Worm (Caenorhabditis elegans) whole organism, mixed stage, embryonic: Measurements from ENCODE around the gene ZK185.1.
A peak's percentile ranks its signal among the peaks of the same experiment; 100 is the strongest.

Experiments
- M03D4.4 ChIP-seq: sonication (generic microtip); optimal IDR thresholded peaks from 2 replicates; lab custom pipeline; 2017; ENCODE audit warnings: mild to moderate bottlenecking, missing genetic modification characterization, missing compliant biosample characterization
- bed-3 ChIP-seq: fragments of 200-800 bp; sonication (Bioruptor generic); optimal IDR thresholded peaks from 3 replicates; lab custom pipeline; 2018; ENCODE audit warnings: mild to moderate bottlenecking, missing genetic modification characterization, moderate library complexity, missing compliant biosample characterization
- blmp-1 ChIP-seq: fragments of 150-350 bp; optimal IDR thresholded peaks from 2 replicates; lab custom pipeline; 2014; ENCODE audit warnings: missing biosample characterization, missing genetic modification characterization
- ceh-39 ChIP-seq: fragments of 150-350 bp; optimal IDR thresholded peaks from 2 replicates; lab custom pipeline; 2014; ENCODE audit warnings: missing biosample characterization, missing genetic modification characterization
- ceh-43 ChIP-seq: fragments of 200-800 bp; sonication (Bioruptor generic); optimal IDR thresholded peaks from 2 replicates; lab custom pipeline; 2018; ENCODE audit warnings: mild to moderate bottlenecking, missing genetic modification characterization, moderate library complexity, missing compliant biosample characterization
- ceh-83 ChIP-seq: fragments of 200-800 bp; sonication (Bioruptor generic); optimal IDR thresholded peaks from 2 replicates; lab custom pipeline; 2018; ENCODE audit warnings: mild to moderate bottlenecking, missing genetic modification characterization, missing compliant biosample characterization
- ces-1 ChIP-seq: fragments of 150-350 bp; optimal IDR thresholded peaks from 2 replicates; lab custom pipeline; 2014; ENCODE audit warnings: missing biosample characterization, missing genetic modification reagents, missing genetic modification characterization
- cnd-1 ChIP-seq: fragments of 200-800 bp; sonication (Bioruptor generic); optimal IDR thresholded peaks from 2 replicates; lab custom pipeline; 2018; ENCODE audit warnings: mild to moderate bottlenecking, missing genetic modification characterization, missing compliant biosample characterization
- drap-1 ChIP-seq: fragments of 200-800 bp; sonication (Bioruptor generic); optimal IDR thresholded peaks from 3 replicates; lab custom pipeline; 2018; ENCODE audit warnings: mild to moderate bottlenecking, missing genetic modification characterization, missing compliant biosample characterization
- elt-1 ChIP-seq: sonication (generic microtip); optimal IDR thresholded peaks from 2 replicates; lab custom pipeline; 2017; ENCODE audit warnings: missing genetic modification characterization, mild to moderate bottlenecking, missing compliant biosample characterization, antibody characterized with exemption, moderate library complexity, borderline replicate concordance; ENCODE audit not compliant: insufficient read depth
- elt-3 ChIP-seq: fragments of 150-350 bp; optimal IDR thresholded peaks from 2 replicates; lab custom pipeline; 2014; ENCODE audit warnings: missing biosample characterization, missing genetic modification characterization
- flh-1 ChIP-seq: fragments of 200-800 bp; sonication (Bioruptor generic); optimal IDR thresholded peaks from 2 replicates; lab custom pipeline; 2018; ENCODE audit warnings: mild to moderate bottlenecking, missing genetic modification characterization, moderate library complexity, missing compliant biosample characterization
- ham-2 ChIP-seq: fragments of 200-800 bp; sonication (Bioruptor generic); optimal IDR thresholded peaks from 2 replicates; lab custom pipeline; 2018; ENCODE audit warnings: mild to moderate bottlenecking, missing genetic modification characterization, missing compliant biosample characterization
- hlh-1 ChIP-seq: fragments of 150-350 bp; optimal IDR thresholded peaks from 2 replicates; lab custom pipeline; 2014; ENCODE audit warnings: missing biosample characterization, missing genetic modification reagents, missing genetic modification characterization
- lin-13 ChIP-seq: fragments of 150-350 bp; optimal IDR thresholded peaks from 2 replicates; lab custom pipeline; 2014; ENCODE audit warnings: missing biosample characterization, missing genetic modification characterization
- lin-32 ChIP-seq: fragments of 200-800 bp; sonication (Bioruptor generic); optimal IDR thresholded peaks from 2 replicates; lab custom pipeline; 2018; ENCODE audit warnings: mild to moderate bottlenecking, missing genetic modification characterization, missing compliant biosample characterization
- lsy-2 ChIP-seq: fragments of 150-350 bp; optimal IDR thresholded peaks from 2 replicates; lab custom pipeline; 2014; ENCODE audit warnings: missing biosample characterization, missing genetic modification characterization
- mab-5 ChIP-seq: fragments of 150-350 bp; optimal IDR thresholded peaks from 2 replicates; lab custom pipeline; 2014; ENCODE audit warnings: missing biosample characterization, missing genetic modification characterization
- mep-1 ChIP-seq: fragments of 150-350 bp; optimal IDR thresholded peaks from 2 replicates; lab custom pipeline; 2017; ENCODE audit warnings: missing biosample characterization, missing genetic modification reagents, missing genetic modification characterization, inconsistent platforms
- mls-2 ChIP-seq: sonication (generic microtip); optimal IDR thresholded peaks from 2 replicates; lab custom pipeline; 2016; ENCODE audit warnings: mild to moderate bottlenecking, missing genetic modification characterization, moderate library complexity, missing compliant biosample characterization
- nhr-12 ChIP-seq: fragments of 150-350 bp; optimal IDR thresholded peaks from 2 replicates; lab custom pipeline; 2014; ENCODE audit warnings: missing biosample characterization, missing genetic modification characterization
- nhr-2 ChIP-seq: fragments of 150-350 bp; optimal IDR thresholded peaks from 2 replicates; lab custom pipeline; 2014; ENCODE audit warnings: missing biosample characterization, missing genetic modification characterization
- nhr-237 ChIP-seq: fragments of 150-350 bp; optimal IDR thresholded peaks from 2 replicates; lab custom pipeline; 2014; ENCODE audit warnings: missing biosample characterization, missing genetic modification characterization
- nhr-28 ChIP-seq: fragments of 150-350 bp; optimal IDR thresholded peaks from 2 replicates; lab custom pipeline; 2014; ENCODE audit warnings: missing biosample characterization, missing genetic modification characterization
- nhr-76 ChIP-seq: sonication (generic microtip); optimal IDR thresholded peaks from 2 replicates; lab custom pipeline; 2017; ENCODE audit warnings: missing biosample characterization, missing genetic modification characterization
- pha-4 ChIP-seq: fragments of 150-350 bp; optimal IDR thresholded peaks from 2 replicates; lab custom pipeline; 2018; ENCODE audit warnings: missing biosample characterization, missing genetic modification reagents, missing genetic modification characterization
- sem-2 ChIP-seq: fragments of 200-800 bp; sonication (Bioruptor generic); optimal IDR thresholded peaks from 2 replicates; lab custom pipeline; 2018; ENCODE audit warnings: mild to moderate bottlenecking, missing genetic modification characterization, missing compliant biosample characterization
- snpc-4 ChIP-seq: fragments of 150-350 bp; optimal IDR thresholded peaks from 2 replicates; lab custom pipeline; 2014; ENCODE audit warnings: missing biosample characterization, missing genetic modification characterization
- sptf-1 ChIP-seq: sonication (generic microtip); optimal IDR thresholded peaks from 2 replicates; lab custom pipeline; 2017; ENCODE audit warnings: mild to moderate bottlenecking, missing genetic modification characterization, moderate library complexity, missing compliant biosample characterization
- tbx-8 ChIP-seq: fragments of 200-800 bp; sonication (Bioruptor generic); optimal IDR thresholded peaks from 2 replicates; lab custom pipeline; 2018; ENCODE audit warnings: mild to moderate bottlenecking, missing genetic modification characterization, moderate library complexity, missing compliant biosample characterization
- unc-120 ChIP-seq: sonication (generic microtip); optimal IDR thresholded peaks from 2 replicates; lab custom pipeline; 2017; ENCODE audit warnings: missing genetic modification characterization, missing compliant biosample characterization; ENCODE audit not compliant: poor library complexity, severe bottlenecking
- unc-39 ChIP-seq: fragments of 150-350 bp; optimal IDR thresholded peaks from 2 replicates; lab custom pipeline; 2014; ENCODE audit warnings: missing biosample characterization, missing genetic modification characterization
- unc-62 ChIP-seq: fragments of 150-350 bp; optimal IDR thresholded peaks from 2 replicates; lab custom pipeline; 2014; ENCODE audit warnings: missing biosample characterization, missing genetic modification reagents, missing genetic modification characterization
- zip-8 ChIP-seq: fragments of 150-350 bp; optimal IDR thresholded peaks from 2 replicates; lab custom pipeline; 2014; ENCODE audit warnings: missing biosample characterization, missing genetic modification characterization
- ztf-11 ChIP-seq: fragments of 150-350 bp; optimal IDR thresholded peaks from 2 replicates; lab custom pipeline; 2014; ENCODE audit warnings: missing biosample characterization, missing genetic modification characterization

Gene ZK185.1

DNA sequence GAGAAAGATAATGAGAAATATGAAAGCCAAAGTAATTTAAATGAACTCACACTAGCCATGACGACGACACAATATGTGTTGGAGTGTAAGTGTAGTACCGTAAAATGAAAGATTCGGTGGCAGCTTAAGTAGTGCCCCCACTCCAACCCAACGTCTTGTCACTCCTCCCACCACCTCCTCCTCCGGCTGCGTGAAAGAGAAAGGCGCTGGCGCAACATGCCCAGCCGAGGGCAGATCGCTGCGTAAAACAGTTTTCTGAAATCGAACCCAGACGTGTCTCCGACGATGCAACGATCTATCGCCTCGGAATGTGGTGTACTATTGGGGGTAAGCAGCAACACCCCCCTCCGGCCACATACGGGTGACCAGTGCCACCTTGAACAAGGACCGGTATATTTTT is 31.3 kb upstream of the ZK185.1 start, which contains the start of gene ZK180.5:
Gene ZK180.5, minus strand, starts transcription at position 101 of the 400 bp plus-strand sequence.
- TF ChIP-seq nhr-28 (tag; lab: Kevin White, UChicago): no peak
- no peak for TF ChIP-seq hlh-1 (tag; lab: Kevin White, UChicago)
- TF ChIP-seq ztf-11 (tag; lab: Kevin White, UChicago): no peak
- TF ChIP-seq tbx-8 (GFP tag; lab: Kevin White, UChicago): no peak
- no peak for TF ChIP-seq flh-1 (GFP tag; lab: Kevin White, UChicago)
- no peak for TF ChIP-seq snpc-4 (tag; lab: Kevin White, UChicago)
- no peak for TF ChIP-seq nhr-76
- TF ChIP-seq lin-13 (tag; lab: Kevin White, UChicago): no peak
- TF ChIP-seq ceh-43 (GFP tag; lab: Kevin White, UChicago): no peak
- no peak for TF ChIP-seq sptf-1 (tag; lab: Kevin White, UChicago)
- TF ChIP-seq sem-2 (GFP tag; lab: Kevin White, UChicago): no peak
- no peak for TF ChIP-seq lsy-2 (tag; lab: Kevin White, UChicago)
- TF ChIP-seq mab-5 (tag; lab: Kevin White, UChicago): no peak
- no peak for TF ChIP-seq pha-4 (tag; lab: Kevin White, UChicago)
- TF ChIP-seq ham-2 (GFP tag; lab: Kevin White, UChicago): no peak
- no peak for TF ChIP-seq zip-8 (tag; lab: Kevin White, UChicago)
- no peak for TF ChIP-seq unc-120 (tag; lab: Kevin White, UChicago)
- TF ChIP-seq ceh-83: no peak
- TF ChIP-seq nhr-237 (tag; lab: Kevin White, UChicago): no peak
- TF ChIP-seq, all 35 proteins: peak for 0

DNA sequence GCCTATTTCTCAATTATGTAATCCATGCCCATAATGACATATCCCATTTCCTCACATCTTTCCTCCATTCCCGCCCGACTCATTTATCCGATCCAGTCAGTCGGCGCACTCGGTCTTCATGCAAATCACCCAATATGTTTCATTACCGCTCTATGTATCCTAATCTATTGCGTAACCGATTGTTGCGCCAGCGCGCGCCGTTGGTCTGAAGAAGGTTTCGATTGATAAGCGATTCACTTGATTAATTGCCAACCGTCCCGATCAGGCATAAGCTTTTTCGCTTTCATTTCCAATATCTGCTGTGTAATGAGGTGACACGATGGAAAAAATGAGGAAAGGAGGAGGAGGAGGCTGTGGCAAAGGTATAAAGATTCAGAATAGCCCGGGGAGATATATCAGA is 30.2 kb upstream of the ZK185.1 start:
- TF ChIP-seq nhr-12 (tag; lab: Kevin White, UChicago): no peak
- no peak for TF ChIP-seq unc-39
- no peak for TF ChIP-seq ceh-39
- no peak for TF ChIP-seq mab-5 (tag; lab: Kevin White, UChicago)
- TF ChIP-seq ham-2 (GFP tag; lab: Kevin White, UChicago): peak; percentile 74
- no peak for TF ChIP-seq nhr-76
- no peak for TF ChIP-seq nhr-2
- no peak for TF ChIP-seq snpc-4 (tag; lab: Kevin White, UChicago)
- peak; percentile 48 for TF ChIP-seq unc-62
- TF ChIP-seq zip-8 (tag; lab: Kevin White, UChicago): peak; percentile 65
- no peak for TF ChIP-seq mep-1
- no peak for TF ChIP-seq sem-2 (GFP tag; lab: Kevin White, UChicago)
- peak; percentile 90 for TF ChIP-seq elt-3 (tag; lab: Kevin White, UChicago)
- no peak for TF ChIP-seq ceh-43 (GFP tag; lab: Kevin White, UChicago)
- TF ChIP-seq unc-120 (tag; lab: Kevin White, UChicago): no peak
- no peak for TF ChIP-seq hlh-1 (tag; lab: Kevin White, UChicago)
- peak; percentile 2 for TF ChIP-seq elt-1
- TF ChIP-seq sptf-1 (tag; lab: Kevin White, UChicago): no peak
- no peak for TF ChIP-seq cnd-1 (tag; lab: Kevin White, UChicago)
- TF ChIP-seq mls-2 (tag; lab: Kevin White, UChicago): no peak
- no peak for TF ChIP-seq bed-3 (GFP tag; lab: Kevin White, UChicago)
- no peak for TF ChIP-seq M03D4.4 (tag; lab: Kevin White, UChicago)
- TF ChIP-seq lin-32 (GFP tag; lab: Kevin White, UChicago): no peak
- TF ChIP-seq ces-1 (GFP tag; lab: Kevin White, UChicago): no peak
- TF ChIP-seq drap-1: no peak
- no peak for TF ChIP-seq tbx-8 (GFP tag; lab: Kevin White, UChicago)
- TF ChIP-seq pha-4 (tag; lab: Kevin White, UChicago): no peak
- peak; percentile 82 for TF ChIP-seq blmp-1 (tag; lab: Kevin White, UChicago)
- TF ChIP-seq flh-1 (GFP tag; lab: Kevin White, UChicago): no peak
- no peak for TF ChIP-seq lsy-2 (tag; lab: Kevin White, UChicago)

DNA sequence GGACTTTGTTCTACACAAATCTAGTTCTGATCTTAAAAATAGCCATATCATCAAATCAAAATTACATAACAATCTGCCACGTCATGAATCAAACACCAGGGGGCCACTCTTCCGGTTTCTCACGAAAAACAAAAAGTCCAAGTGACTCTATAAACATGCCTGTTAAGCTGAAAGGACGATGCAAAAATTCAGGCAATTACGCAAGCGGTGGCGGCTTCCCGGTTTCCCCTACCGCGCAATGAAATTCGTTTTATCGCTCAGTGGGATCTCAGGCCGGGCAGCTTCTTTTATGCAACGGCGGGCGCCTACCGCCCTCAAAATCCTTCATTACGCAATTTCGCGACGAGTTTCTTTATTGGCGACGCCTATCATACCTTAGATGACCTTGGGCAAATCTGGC is 28.6 kb upstream of the ZK185.1 start:
- TF ChIP-seq lin-13 (tag; lab: Kevin White, UChicago) (no peak), blmp-1 (tag; lab: Kevin White, UChicago) (no peak), snpc-4 (tag; lab: Kevin White, UChicago) (no peak), nhr-12 (tag; lab: Kevin White, UChicago) (no peak), lsy-2 (tag; lab: Kevin White, UChicago) (no peak), nhr-76 (no peak), lin-32 (GFP tag; lab: Kevin White, UChicago) (no peak), unc-39 (no peak), ceh-83 (no peak), sem-2 (GFP tag; lab: Kevin White, UChicago) (no peak), mls-2 (tag; lab: Kevin White, UChicago) (no peak), ztf-11 (tag; lab: Kevin White, UChicago) (no peak)
- TF ChIP-seq, all 35 proteins: peak for 0
